Worm (Caenorhabditis elegans): ENCODE measurements around the gene nhr-93.

DNA sequence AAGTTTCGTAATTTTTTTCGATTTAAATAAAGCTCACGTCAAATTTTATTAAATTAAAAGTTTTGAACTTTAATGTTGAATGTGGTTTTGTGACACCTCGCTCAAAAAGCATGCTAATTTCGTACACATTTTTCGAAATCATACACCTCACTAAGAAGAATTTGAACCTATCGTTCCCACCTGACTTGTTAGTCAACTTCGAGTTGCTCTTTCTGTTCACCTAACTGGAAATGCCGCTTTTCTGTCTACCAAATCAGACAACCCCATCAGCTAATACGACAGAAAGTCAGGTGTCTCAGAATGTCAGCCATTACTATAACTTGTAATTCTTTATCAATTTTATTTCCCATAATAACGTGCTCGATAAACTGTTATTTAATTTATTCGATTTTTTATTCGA is 7.8 kb downstream of the nhr-93 start, which contains the start of gene srbc-66:
- TF ChIP-seq ceh-19 (GFP tag; optimal IDR thresholded peaks at IDR 0.05) (no peak), unc-86 (tag; optimal IDR thresholded peaks at IDR 0.05) (no peak), K02D7.2 (tag; optimal IDR thresholded peaks at IDR 0.05) (no peak), ama-1 (optimal IDR thresholded peaks at IDR 0.05) (no peak)
